Worm (Caenorhabditis elegans) whole organism, midembryonic: ENCODE results near the gene ndx-9.

Source experiments
- T22C8.4 ChIP-seq: fragments of 200-800 bp; sonication (Bioruptor generic); IDR thresholded peaks from 2 replicates; pipeline ENCODE4 v1.3.6; 2022; ENCODE audit warnings: missing genetic modification characterization, missing compliant biosample characterization
- cog-1 ChIP-seq: sonication (generic microtip); optimal IDR thresholded peaks from 2 replicates; lab custom pipeline; 2016; ENCODE audit warnings: missing genetic modification characterization, missing compliant biosample characterization
- flt-1 ChIP-seq: fragments of 200-800 bp; sonication (Bioruptor generic); IDR thresholded peaks from 2 replicates; pipeline ENCODE4 v1.3.6; 2022; ENCODE audit warnings: missing genetic modification characterization, missing compliant biosample characterization
- klf-2 ChIP-seq: fragments of 200-800 bp; sonication (Bioruptor generic); conservative IDR thresholded peaks from 2 replicates; pipeline ENCODE4 v1.3.6; 2022; ENCODE audit warnings: missing genetic modification reagents, missing genetic modification characterization, missing compliant biosample characterization
- med-1 ChIP-seq: sonication (generic microtip); optimal IDR thresholded peaks from 2 replicates; lab custom pipeline; 2017; ENCODE audit warnings: missing genetic modification characterization, mild to moderate bottlenecking, missing compliant biosample characterization, antibody characterized with exemption, missing genetic modification reagents; ENCODE audit not compliant: insufficient read depth
- ref-1 ChIP-seq: fragments of 200-800 bp; sonication (Bioruptor generic); conservative IDR thresholded peaks from 2 replicates; pipeline ENCODE4 v1.3.6; 2022; ENCODE audit warnings: missing genetic modification reagents, missing genetic modification characterization, missing compliant biosample characterization
- tab-1 ChIP-seq: fragments of 200-800 bp; sonication (Bioruptor generic); IDR thresholded peaks from 2 replicates; pipeline ENCODE4 v1.3.6; 2022; ENCODE audit warnings: missing genetic modification characterization, missing compliant biosample characterization
- ztf-23 ChIP-seq: fragments of 200-800 bp; sonication (Bioruptor generic); IDR thresholded peaks from 2 replicates; pipeline ENCODE4 v1.3.6; 2022; ENCODE audit warnings: missing genetic modification reagents, missing genetic modification characterization, missing compliant biosample characterization
- ztf-29 ChIP-seq: fragments of 200-800 bp; sonication (Bioruptor generic); IDR thresholded peaks from 2 replicates; pipeline ENCODE4 v1.3.6; 2022; ENCODE audit warnings: missing genetic modification reagents, missing genetic modification characterization, missing compliant biosample characterization

DNA sequence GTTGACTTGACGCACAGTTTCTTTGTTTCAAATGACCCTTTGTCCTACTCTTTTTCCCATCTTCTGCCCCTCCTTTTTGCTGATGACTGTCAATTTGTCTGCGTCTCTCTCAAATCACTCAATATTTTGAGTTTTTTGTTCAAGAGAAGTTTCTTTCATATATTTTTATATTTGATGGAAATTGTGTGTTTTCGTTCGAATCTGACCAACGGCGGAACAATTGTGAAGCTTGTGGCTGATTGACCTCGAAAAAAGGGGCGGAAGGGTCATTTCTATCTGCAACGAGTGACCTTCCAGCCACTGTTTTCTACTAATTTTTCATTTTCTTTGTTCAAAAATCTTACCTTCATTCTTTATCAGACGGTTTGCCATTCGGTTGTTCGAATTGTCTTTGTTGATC, 33.2 kb downstream of the ndx-9 start:
- no peak for TF ChIP-seq ztf-29 (GFP tag; lab: Robert Waterston, UW)
- TF ChIP-seq tab-1 (GFP tag; lab: Robert Waterston, UW), result no peak
- no peak for TF ChIP-seq T22C8.4 (GFP tag; lab: Robert Waterston, UW)
- TF ChIP-seq flt-1 (GFP tag; lab: Robert Waterston, UW), result no peak
- no peak for TF ChIP-seq ref-1 (GFP tag; lab: Robert Waterston, UW)
- TF ChIP-seq cog-1 (tag; lab: Kevin White, UChicago), result no peak
- no peak for TF ChIP-seq med-1 (GFP tag; lab: Kevin White, UChicago)
- no peak for TF ChIP-seq ztf-23
- TF ChIP-seq klf-2 (GFP tag; lab: Robert Waterston, UW), result no peak
